Worm (Caenorhabditis elegans) whole organism, midembryonic: ENCODE data around the gene T09F5.1.

Experiments used
- T22C8.4 ChIP-seq: fragments of 200-800 bp; sonication (Bioruptor generic); IDR thresholded peaks from 2 replicates; pipeline ENCODE4 v1.3.6; 2022; ENCODE audit warnings: missing genetic modification characterization, missing compliant biosample characterization
- cog-1 ChIP-seq: sonication (generic microtip); optimal IDR thresholded peaks from 2 replicates; lab custom pipeline; 2016; ENCODE audit warnings: missing genetic modification characterization, missing compliant biosample characterization
- flt-1 ChIP-seq: fragments of 200-800 bp; sonication (Bioruptor generic); IDR thresholded peaks from 2 replicates; pipeline ENCODE4 v1.3.6; 2022; ENCODE audit warnings: missing genetic modification characterization, missing compliant biosample characterization
- klf-2 ChIP-seq: fragments of 200-800 bp; sonication (Bioruptor generic); conservative IDR thresholded peaks from 2 replicates; pipeline ENCODE4 v1.3.6; 2022; ENCODE audit warnings: missing genetic modification reagents, missing genetic modification characterization, missing compliant biosample characterization
- med-1 ChIP-seq: sonication (generic microtip); optimal IDR thresholded peaks from 2 replicates; lab custom pipeline; 2017; ENCODE audit warnings: missing genetic modification characterization, mild to moderate bottlenecking, missing compliant biosample characterization, antibody characterized with exemption, missing genetic modification reagents; ENCODE audit not compliant: insufficient read depth
- ref-1 ChIP-seq: fragments of 200-800 bp; sonication (Bioruptor generic); conservative IDR thresholded peaks from 2 replicates; pipeline ENCODE4 v1.3.6; 2022; ENCODE audit warnings: missing genetic modification reagents, missing genetic modification characterization, missing compliant biosample characterization
- tab-1 ChIP-seq: fragments of 200-800 bp; sonication (Bioruptor generic); IDR thresholded peaks from 2 replicates; pipeline ENCODE4 v1.3.6; 2022; ENCODE audit warnings: missing genetic modification characterization, missing compliant biosample characterization
- ztf-23 ChIP-seq: fragments of 200-800 bp; sonication (Bioruptor generic); IDR thresholded peaks from 2 replicates; pipeline ENCODE4 v1.3.6; 2022; ENCODE audit warnings: missing genetic modification reagents, missing genetic modification characterization, missing compliant biosample characterization
- ztf-29 ChIP-seq: fragments of 200-800 bp; sonication (Bioruptor generic); IDR thresholded peaks from 2 replicates; pipeline ENCODE4 v1.3.6; 2022; ENCODE audit warnings: missing genetic modification reagents, missing genetic modification characterization, missing compliant biosample characterization

The T09F5.1 gene

ce11 chrV:15127955-15128354 lies 20.9 kb upstream of the T09F5.1 start, which contains the start of gene srr-7:
srr-7 (plus strand) TSS chrV:15128255.
- no peak for TF ChIP-seq cog-1
- TF ChIP-seq flt-1 (GFP tag; lab: Robert Waterston, UW), result no peak
- TF ChIP-seq T22C8.4 (GFP tag; lab: Robert Waterston, UW), result no peak
- TF ChIP-seq med-1, result no peak
- no peak for TF ChIP-seq ztf-23 (GFP tag; lab: Robert Waterston, UW)
- no peak for TF ChIP-seq klf-2 (GFP tag; lab: Robert Waterston, UW)
- no peak for TF ChIP-seq tab-1 (GFP tag; lab: Robert Waterston, UW)
- no peak for TF ChIP-seq ref-1 (GFP tag; lab: Robert Waterston, UW)
- no peak for TF ChIP-seq ztf-29 (GFP tag; lab: Robert Waterston, UW)

- TF ChIP-seq tab-1 (GFP tag; lab: Robert Waterston, UW) (no peak), T22C8.4 (GFP tag; lab: Robert Waterston, UW) (no peak), flt-1 (GFP tag; lab: Robert Waterston, UW) (no peak)
Observed at ce11 chrV:15132423-15132822, 16.5 kb upstream of the T09F5.1 start, which contains the start of gene str-171. str-171 (minus strand) TSS chrV:15132523.

DNA sequence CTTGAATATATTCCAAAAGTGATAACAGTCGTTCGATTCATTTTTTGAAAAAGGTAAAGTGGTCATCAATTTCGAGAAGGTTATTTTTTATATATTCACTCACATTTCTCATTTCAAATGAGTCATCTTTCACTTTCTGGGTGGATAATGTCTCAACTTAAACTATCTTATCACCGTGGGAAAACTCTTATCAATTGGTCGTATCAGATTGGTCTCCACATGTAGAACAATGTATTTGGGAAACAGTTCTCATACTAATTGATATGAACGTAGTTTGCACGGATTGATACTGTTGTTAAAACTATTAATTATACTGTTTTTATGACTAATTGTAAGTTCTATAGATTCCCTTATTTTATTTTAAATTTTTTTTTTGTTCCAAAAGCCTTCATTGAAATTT lies 15.1 kb upstream of the T09F5.1 start:
- TF ChIP-seq klf-2 (GFP tag; lab: Robert Waterston, UW) (no peak), cog-1 (no peak), ztf-29 (GFP tag; lab: Robert Waterston, UW) (no peak), ztf-23 (GFP tag; lab: Robert Waterston, UW) (no peak), flt-1 (GFP tag; lab: Robert Waterston, UW) (no peak), T22C8.4 (GFP tag; lab: Robert Waterston, UW) (no peak), tab-1 (GFP tag; lab: Robert Waterston, UW) (no peak), med-1 (no peak), ref-1 (GFP tag; lab: Robert Waterston, UW) (no peak)

DNA sequence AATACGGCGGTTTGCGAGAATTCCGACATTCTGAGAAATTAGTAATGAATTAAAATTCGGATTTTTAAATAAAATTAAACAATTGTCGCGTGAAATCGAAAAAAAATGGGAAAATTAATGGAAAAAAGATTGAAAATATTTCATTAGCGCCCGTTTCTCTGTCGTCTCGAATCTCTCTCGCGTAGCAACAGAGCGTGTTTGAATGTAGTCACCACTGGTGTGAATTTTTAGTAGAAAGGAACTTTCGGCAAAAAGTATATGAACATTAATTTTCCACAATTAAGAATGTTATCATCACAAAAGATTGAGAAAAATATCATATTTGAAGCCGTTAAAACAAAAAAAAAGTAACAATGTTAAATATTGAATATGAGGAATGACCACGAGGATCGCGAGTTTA lies 12.1 kb upstream of the T09F5.1 start, which contains the start of gene aipl-1:
aipl-1 (minus strand) TSS at position 30 of the 400 bp plus-strand sequence.
- TF ChIP-seq ref-1 (GFP tag; lab: Robert Waterston, UW) (no peak), cog-1 (peak; percentile 1), T22C8.4 (GFP tag; lab: Robert Waterston, UW) (no peak), ztf-23 (GFP tag; lab: Robert Waterston, UW) (0 out of 2 replicates have a peak, but pooled peaks have one; percentile 37)

DNA sequence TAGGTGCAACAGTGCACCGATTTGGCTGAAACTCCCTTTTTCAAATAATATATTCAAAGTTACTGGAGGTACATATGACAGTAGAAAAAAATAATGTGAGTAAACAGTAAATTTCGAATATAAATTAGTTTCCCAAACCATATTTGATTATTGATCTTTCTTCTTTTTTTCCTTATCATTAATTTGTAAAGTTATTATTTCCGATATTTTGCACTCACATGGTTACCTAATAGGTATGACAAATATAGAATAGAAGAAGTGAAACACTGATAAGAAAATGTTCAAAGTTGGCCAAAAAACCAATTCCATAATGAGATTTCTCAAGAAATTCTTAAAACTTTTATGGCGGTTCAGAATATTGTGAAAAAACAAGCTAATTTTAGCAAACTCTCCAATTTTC lies 9.1 kb upstream of the T09F5.1 start:
- TF ChIP-seq klf-2 (GFP tag; lab: Robert Waterston, UW), result no peak
- TF ChIP-seq ref-1 (GFP tag; lab: Robert Waterston, UW), result no peak

- TF ChIP-seq tab-1 (GFP tag; lab: Robert Waterston, UW) (no peak), ztf-29 (GFP tag; lab: Robert Waterston, UW) (no peak), ref-1 (GFP tag; lab: Robert Waterston, UW) (no peak), T22C8.4 (GFP tag; lab: Robert Waterston, UW) (no peak), klf-2 (GFP tag; lab: Robert Waterston, UW) (no peak), cog-1 (no peak)
Observed at ce11 chrV:15140247-15140646, 8.7 kb upstream of the T09F5.1 start, which contains the start of gene K08F9.3. K08F9.3 (plus strand) TSS chrV:15140547.

DNA sequence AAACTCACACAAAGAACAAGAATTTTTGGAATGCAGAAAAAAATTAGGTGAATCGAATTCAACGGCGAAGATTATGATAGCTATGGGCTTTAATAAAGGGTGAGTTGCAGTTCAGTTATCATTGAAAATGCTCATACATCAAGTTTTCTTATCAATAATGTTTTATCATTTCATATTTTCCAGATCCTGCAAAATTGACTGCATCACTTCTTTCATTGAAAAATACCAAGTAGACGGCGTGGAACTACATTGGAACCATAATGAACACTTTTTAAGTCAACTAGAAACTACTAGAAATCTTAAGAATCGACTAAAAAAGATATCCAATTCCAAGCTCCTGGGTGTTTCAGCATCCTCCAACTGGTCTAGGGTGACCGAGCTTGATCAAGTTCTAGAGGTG lies 5.6 kb upstream of the T09F5.1 start, which contains the start of gene K08F9.1:
K08F9.1 (minus strand) TSS at position 101 of the 400 bp plus-strand sequence.
- TF ChIP-seq tab-1 (GFP tag; lab: Robert Waterston, UW) (no peak), ztf-29 (GFP tag; lab: Robert Waterston, UW) (no peak), T22C8.4 (GFP tag; lab: Robert Waterston, UW) (no peak), cog-1 (no peak), ztf-23 (GFP tag; lab: Robert Waterston, UW) (no peak), ref-1 (GFP tag; lab: Robert Waterston, UW) (no peak), flt-1 (GFP tag; lab: Robert Waterston, UW) (no peak), med-1 (no peak), klf-2 (GFP tag; lab: Robert Waterston, UW) (no peak)

DNA sequence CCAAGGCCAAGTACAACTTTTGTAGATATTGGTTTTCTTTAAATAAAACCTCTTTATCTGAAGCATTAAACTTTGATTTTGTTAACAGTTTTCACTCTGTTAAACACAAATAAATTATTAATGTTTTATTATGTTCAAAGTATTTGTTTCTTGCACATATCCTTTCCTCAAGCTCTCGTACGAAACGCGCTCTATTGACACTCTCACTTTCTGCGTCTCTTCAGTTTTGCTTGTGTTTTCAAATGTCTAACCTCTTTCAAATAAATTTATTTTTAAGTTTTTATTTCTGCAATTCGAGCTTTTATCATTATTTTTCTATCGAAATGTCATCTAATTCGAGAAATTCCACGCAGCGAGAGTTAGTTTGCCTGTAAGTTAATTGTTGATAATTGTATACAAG lies 5.1 kb upstream of the T09F5.1 start, which contains the start of gene K08F9.4:
K08F9.4 (plus strand) TSS at position 222 of the 400 bp plus-strand sequence.
- TF ChIP-seq flt-1 (GFP tag; lab: Robert Waterston, UW), result no peak
- TF ChIP-seq tab-1 (GFP tag; lab: Robert Waterston, UW), result no peak
- TF ChIP-seq ztf-23 (GFP tag; lab: Robert Waterston, UW), result no peak
- no peak for TF ChIP-seq cog-1
- no peak for TF ChIP-seq klf-2 (GFP tag; lab: Robert Waterston, UW)
- TF ChIP-seq med-1, result no peak
- TF ChIP-seq T22C8.4 (GFP tag; lab: Robert Waterston, UW), result no peak
- TF ChIP-seq ref-1 (GFP tag; lab: Robert Waterston, UW), result no peak
- no peak for TF ChIP-seq ztf-29 (GFP tag; lab: Robert Waterston, UW)

- TF ChIP-seq T22C8.4 (GFP tag; lab: Robert Waterston, UW) (no peak), klf-2 (GFP tag; lab: Robert Waterston, UW) (no peak), ref-1 (GFP tag; lab: Robert Waterston, UW) (no peak), cog-1 (no peak), tab-1 (GFP tag; lab: Robert Waterston, UW) (no peak), med-1 (no peak), ztf-29 (GFP tag; lab: Robert Waterston, UW) (no peak)
Observed at ce11 chrV:15147776-15148175, 1.1 kb upstream of the T09F5.1 start, which contains the start of gene T09F5.20. T09F5.20 (minus strand) TSS chrV:15147876.

DNA sequence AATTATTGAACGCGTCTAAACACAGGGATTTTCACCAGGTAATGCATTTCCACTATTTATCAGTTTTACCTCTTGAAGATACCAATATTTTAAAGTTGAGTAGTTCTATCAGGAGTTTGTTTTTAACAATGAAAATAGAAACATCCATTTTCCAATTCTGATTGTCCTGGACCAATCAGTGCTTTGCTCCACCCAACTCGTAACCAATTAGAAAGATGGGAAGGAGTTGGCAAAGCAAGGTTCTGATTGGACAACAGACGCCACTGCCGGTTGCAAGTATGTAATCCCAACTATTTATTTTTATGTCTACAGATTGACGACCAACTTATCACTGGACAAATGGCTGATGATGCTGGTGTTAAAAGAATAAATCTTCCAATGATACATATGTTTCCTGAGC lies 1.3 kb downstream of the T09F5.1 start:
- no peak for TF ChIP-seq flt-1 (GFP tag; lab: Robert Waterston, UW)
- TF ChIP-seq klf-2 (GFP tag; lab: Robert Waterston, UW), result no peak
- TF ChIP-seq ztf-23 (GFP tag; lab: Robert Waterston, UW), result no peak
- no peak for TF ChIP-seq T22C8.4 (GFP tag; lab: Robert Waterston, UW)
- TF ChIP-seq cog-1, result no peak
- TF ChIP-seq ref-1 (GFP tag; lab: Robert Waterston, UW), result no peak
- TF ChIP-seq ztf-29 (GFP tag; lab: Robert Waterston, UW), result no peak
- no peak for TF ChIP-seq med-1
- TF ChIP-seq tab-1 (GFP tag; lab: Robert Waterston, UW), result no peak
